Fruit fly (Drosophila melanogaster) whole organism, adult: ENCODE data around the gene COX6B.
A peak's percentile ranks its signal among the peaks of the same experiment; 100 is the strongest.

ENCODE experiments used
- CG11617 ChIP-seq: fragments of 200-800 bp; sonication (Bioruptor generic); optimal IDR thresholded peaks from 2 replicates; lab custom pipeline; 2017; ENCODE audit warnings: mild to moderate bottlenecking, missing biosample characterization, missing genetic modification reagents, missing genetic modification characterization
- CG14711 ChIP-seq: fragments of 200-800 bp; sonication (Bioruptor generic); optimal IDR thresholded peaks from 2 replicates; lab custom pipeline; 2018; ENCODE audit warnings: missing biosample characterization, mild to moderate bottlenecking, missing genetic modification characterization, moderate library complexity
- CG1620 ChIP-seq: fragments of 200-800 bp; sonication (Bioruptor generic); optimal IDR thresholded peaks from 2 replicates; lab custom pipeline; 2016; ENCODE audit warnings: missing biosample characterization, missing genetic modification characterization
- CG33017 ChIP-seq: fragments of 200-800 bp; sonication (Bioruptor generic); optimal IDR thresholded peaks from 2 replicates; lab custom pipeline; 2018; ENCODE audit warnings: missing biosample characterization, mild to moderate bottlenecking, missing genetic modification characterization, moderate library complexity
- CG5204 ChIP-seq: fragments of 200-800 bp; sonication (Bioruptor generic); optimal IDR thresholded peaks from 2 replicates; lab custom pipeline; 2016; ENCODE audit warnings: missing biosample characterization, missing genetic modification characterization
- CG7045 ChIP-seq: fragments of 200-800 bp; sonication (Bioruptor generic); optimal IDR thresholded peaks from 2 replicates; lab custom pipeline; 2017; ENCODE audit warnings: missing biosample characterization, mild to moderate bottlenecking, missing genetic modification characterization
- CG7101 ChIP-seq: fragments of 200-800 bp; sonication (Bioruptor generic); optimal IDR thresholded peaks from 2 replicates; lab custom pipeline; 2018; ENCODE audit warnings: missing biosample characterization, mild to moderate bottlenecking, missing genetic modification characterization, moderate library complexity
- Clk ChIP-seq: fragments of 200-800 bp; sonication (Bioruptor generic); optimal IDR thresholded peaks from 2 replicates; lab custom pipeline; 2017; ENCODE audit warnings: missing biosample characterization, missing genetic modification characterization
- Crg-1 ChIP-seq: fragments of 200-800 bp; sonication (Bioruptor generic); optimal IDR thresholded peaks from 2 replicates; lab custom pipeline; 2016; ENCODE audit warnings: missing biosample characterization, missing genetic modification characterization
- Hr96 ChIP-seq: fragments of 200-800 bp; sonication (Bioruptor generic); optimal IDR thresholded peaks from 2 replicates; lab custom pipeline; 2016; ENCODE audit warnings: missing biosample characterization, missing genetic modification characterization
- Mnt ChIP-seq: fragments of 200-800 bp; sonication (Bioruptor generic); optimal IDR thresholded peaks from 2 replicates; lab custom pipeline; 2016; ENCODE audit warnings: missing biosample characterization, mild to moderate bottlenecking, missing genetic modification characterization
- bab1 ChIP-seq: fragments of 200-800 bp; sonication (Bioruptor generic); optimal IDR thresholded peaks from 3 replicates; lab custom pipeline; 2019; ENCODE audit warnings: missing biosample characterization, mild to moderate bottlenecking, missing genetic modification characterization, moderate library complexity
- cic ChIP-seq: fragments of 200-800 bp; sonication (Bioruptor generic); optimal IDR thresholded peaks from 2 replicates; lab custom pipeline; 2017; ENCODE audit warnings: missing biosample characterization, mild to moderate bottlenecking, missing genetic modification characterization, moderate library complexity
- cnc ChIP-seq, 2 experiments: fragments of >200 bp; optimal IDR thresholded peaks; 2 replicates each; lab custom pipeline; 2017
- kay ChIP-seq: fragments of 200-800 bp; sonication (Bioruptor generic); peaks from one replicate; lab custom pipeline; 2016; ENCODE audit warnings: missing biosample characterization, missing genetic modification characterization, borderline replicate concordance
- ovo ChIP-seq: fragments of 200-800 bp; sonication (Bioruptor generic); optimal IDR thresholded peaks from 2 replicates; lab custom pipeline; 2016; ENCODE audit warnings: missing biosample characterization, missing genetic modification characterization
- pad ChIP-seq: fragments of 200-800 bp; sonication (Bioruptor generic); optimal IDR thresholded peaks from 3 replicates; lab custom pipeline; 2017; ENCODE audit warnings: missing biosample characterization, missing genetic modification characterization, mild to moderate bottlenecking, moderate library complexity, missing genetic modification reagents
- tj ChIP-seq: fragments of 200-800 bp; sonication (Bioruptor generic); optimal IDR thresholded peaks from 3 replicates; lab custom pipeline; 2017; ENCODE audit warnings: missing biosample characterization, mild to moderate bottlenecking, missing genetic modification characterization, moderate library complexity
- toe ChIP-seq: fragments of 200-800 bp; sonication (Bioruptor generic); optimal IDR thresholded peaks from 2 replicates; lab custom pipeline; 2016; ENCODE audit warnings: missing biosample characterization, missing genetic modification characterization

The COX6B gene

dm6 chrX:19784875-19785274, 40.7 kb upstream of the COX6B start:
- no peak for TF ChIP-seq CG11617 (GFP tag; lab: Kevin White, UChicago)
- TF ChIP-seq CG7045 (GFP tag; lab: Kevin White, UChicago) = no peak
- TF ChIP-seq bab1 (GFP tag; lab: Kevin White, UChicago) = no peak
- TF ChIP-seq CG14711 (tag; lab: Kevin White, UChicago) = no peak
- TF ChIP-seq CG1620 = no peak
- no peak for TF ChIP-seq pad (GFP tag; lab: Kevin White, UChicago)
- TF ChIP-seq CG7101 = no peak
- TF ChIP-seq CG33017 (tag; lab: Kevin White, UChicago) = no peak
- no peak for TF ChIP-seq ovo (GFP tag; lab: Kevin White, UChicago)
- TF ChIP-seq Mnt = no peak
- no peak for TF ChIP-seq cic (GFP tag; lab: Kevin White, UChicago)
- no peak for TF ChIP-seq Hr96
- no peak for TF ChIP-seq Clk (GFP tag; lab: Kevin White, UChicago)
- no peak for TF ChIP-seq kay (GFP tag; lab: Kevin White, UChicago)
- no peak for TF ChIP-seq cnc (optimal IDR thresholded peaks at IDR 0.05; lab: Kevin White, UChicago)
- TF ChIP-seq toe (GFP tag; lab: Kevin White, UChicago) = no peak
- TF ChIP-seq CG5204 (GFP tag; lab: Kevin White, UChicago) = no peak

dm6 chrX:19783457-19783856, 39.3 kb upstream of the COX6B start, which contains the start of gene zld:
TSS of gene zld (minus strand) at chrX:19783548.
- no peak for TF ChIP-seq Clk (GFP tag; lab: Kevin White, UChicago)

dm6 chrX:19782736-19783325, 38.7 kb upstream of the COX6B start:
- TF ChIP-seq pad (GFP tag; lab: Kevin White, UChicago) (peak; percentile 23), ovo (GFP tag; lab: Kevin White, UChicago) (no peak), CG5204 (GFP tag; lab: Kevin White, UChicago) (no peak), kay (GFP tag; lab: Kevin White, UChicago) (no peak), cnc (optimal IDR thresholded peaks at IDR 0.05; lab: Kevin White, UChicago) (no peak), tj (GFP tag; lab: Kevin White, UChicago) (no peak), CG7101 (no peak)

dm6 chrX:19781861-19782260, 37.7 kb upstream of the COX6B start:
- no peak for TF ChIP-seq ovo (GFP tag; lab: Kevin White, UChicago)
- no peak for TF ChIP-seq Mnt
- no peak for TF ChIP-seq CG11617 (GFP tag; lab: Kevin White, UChicago)
- no peak for TF ChIP-seq tj (GFP tag; lab: Kevin White, UChicago)
- no peak for TF ChIP-seq cnc (optimal IDR thresholded peaks at IDR 0.05; lab: Kevin White, UChicago)
- TF ChIP-seq Crg-1 (GFP tag; lab: Kevin White, UChicago) = no peak
- no peak for TF ChIP-seq CG7101
- no peak for TF ChIP-seq pad (GFP tag; lab: Kevin White, UChicago)
- no peak for TF ChIP-seq cic (GFP tag; lab: Kevin White, UChicago)
- no peak for TF ChIP-seq CG5204 (GFP tag; lab: Kevin White, UChicago)
- no peak for TF ChIP-seq Hr96
- no peak for TF ChIP-seq toe (GFP tag; lab: Kevin White, UChicago)

dm6 chrX:19775055-19775645, 31.0 kb upstream of the COX6B start:
- TF ChIP-seq pad (GFP tag; lab: Kevin White, UChicago) (no peak), CG11617 (GFP tag; lab: Kevin White, UChicago) (no peak), cic (GFP tag; lab: Kevin White, UChicago) (no peak), CG14711 (tag; lab: Kevin White, UChicago) (no peak), Clk (GFP tag; lab: Kevin White, UChicago) (no peak), Mnt (no peak), ovo (GFP tag; lab: Kevin White, UChicago) (no peak), cnc (optimal IDR thresholded peaks at IDR 0.05; lab: Kevin White, UChicago) (no peak)

dm6 chrX:19773734-19774702, 29.9 kb upstream of the COX6B start:
- TF ChIP-seq Clk (GFP tag; lab: Kevin White, UChicago) (no peak), Hr96 (no peak), CG11617 (GFP tag; lab: Kevin White, UChicago) (no peak), CG7101 (no peak), Crg-1 (GFP tag; lab: Kevin White, UChicago) (no peak), pad (GFP tag; lab: Kevin White, UChicago) (no peak), toe (GFP tag; lab: Kevin White, UChicago) (no peak), kay (GFP tag; lab: Kevin White, UChicago) (no peak)
